Worm (Caenorhabditis elegans): ENCODE results near the gene mdt-8.
"Not testable (repeated sequence)": the region's sequence is repeated elsewhere in the genome, so short reads cannot be mapped to it uniquely, and the experiment has no call there.

The mdt-8 gene

DNA sequence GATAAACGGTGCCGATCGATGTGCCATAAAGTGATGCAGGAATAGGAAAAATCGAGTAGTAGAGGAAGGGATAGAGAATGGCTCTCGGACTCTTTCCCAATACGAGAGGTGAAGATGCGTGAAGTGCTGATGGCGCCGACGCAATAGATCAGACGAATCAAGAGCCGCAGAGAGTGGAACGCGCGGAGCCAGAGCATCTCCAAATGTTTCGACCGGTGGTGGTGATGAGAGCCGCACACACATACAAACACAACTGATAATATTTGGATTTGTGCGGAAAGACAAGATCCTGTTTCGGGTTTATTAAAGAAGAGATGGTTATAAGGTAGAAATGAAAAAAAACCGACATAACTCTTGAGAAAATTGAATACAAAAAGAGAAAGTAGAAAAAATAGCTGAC lies 30.5 kb upstream of the mdt-8 start, which contains the start of gene F54D5.15:
Gene F54D5.15 (minus strand): TSS at position 101 of the 400 bp plus-strand sequence.
- TF ChIP-seq sma-9 (GFP tag; optimal IDR thresholded peaks at IDR 0.05) (no peak), sma-9 (tag; optimal IDR thresholded peaks at IDR 0.05) (no peak), nhr-77 (tag; optimal IDR thresholded peaks at IDR 0.05) (no peak), alr-1 (tag; optimal IDR thresholded peaks at IDR 0.05) (no peak), F13H6.1 (tag; optimal IDR thresholded peaks at IDR 0.05) (no peak), mab-5 (tag; optimal IDR thresholded peaks at IDR 0.05) (no peak), sem-4 (tag; optimal IDR thresholded peaks at IDR 0.05) (no peak), lin-11 (tag; optimal IDR thresholded peaks at IDR 0.05) (no peak), nhr-129 (tag; optimal IDR thresholded peaks at IDR 0.05) (no peak), ceh-82 (tag; optimal IDR thresholded peaks at IDR 0.05) (no peak), dmd-4 (tag; optimal IDR thresholded peaks at IDR 0.05) (no peak)

DNA sequence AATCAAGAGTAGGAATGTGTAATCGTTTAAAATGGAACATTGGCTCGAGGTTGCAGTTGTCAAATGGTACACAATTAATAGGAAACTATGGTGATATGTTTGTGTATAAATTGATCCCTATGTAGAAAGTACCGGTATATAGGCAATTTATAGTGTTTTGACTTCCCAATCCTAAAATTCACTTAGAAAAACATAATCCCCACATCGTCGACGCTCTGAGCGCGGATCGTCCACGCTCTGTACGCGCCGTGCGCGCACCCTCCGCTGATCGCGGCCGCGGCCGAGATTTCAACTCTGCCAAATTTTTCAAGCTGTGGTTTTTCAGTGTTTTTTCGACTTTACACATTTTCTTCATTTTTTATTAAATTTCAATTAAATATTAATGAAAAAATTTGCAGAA lies 22.7 kb upstream of the mdt-8 start, which contains the start of gene F54D5.17:
Gene F54D5.17 (plus strand): TSS at position 301 of the 400 bp plus-strand sequence.
- no peak for TF ChIP-seq sma-3 (GFP tag; optimal IDR thresholded peaks at IDR 0.05)
- no peak for TF ChIP-seq nhr-6 (tag; optimal IDR thresholded peaks at IDR 0.05)
- TF ChIP-seq crh-2 (tag; optimal IDR thresholded peaks at IDR 0.05) = no peak
- TF ChIP-seq elt-1 (tag; optimal IDR thresholded peaks at IDR 0.05) = no peak
- no peak for TF ChIP-seq nhr-129 (tag; optimal IDR thresholded peaks at IDR 0.05)
- no peak for TF ChIP-seq nhr-25 (tag; optimal IDR thresholded peaks at IDR 0.05)
- TF ChIP-seq lsy-2 (tag; optimal IDR thresholded peaks at IDR 0.05) = no peak
- TF ChIP-seq Y55F3AM.14 (GFP tag; optimal IDR thresholded peaks at IDR 0.05) = no peak
- no peak for TF ChIP-seq unc-55 (GFP tag; optimal IDR thresholded peaks at IDR 0.05)
- no peak for TF ChIP-seq nhr-11 (tag; optimal IDR thresholded peaks at IDR 0.05)
- TF ChIP-seq unc-62 (GFP tag; optimal IDR thresholded peaks at IDR 0.05) = no peak
- no peak for TF ChIP-seq elt-3 (tag; optimal IDR thresholded peaks at IDR 0.05)

DNA sequence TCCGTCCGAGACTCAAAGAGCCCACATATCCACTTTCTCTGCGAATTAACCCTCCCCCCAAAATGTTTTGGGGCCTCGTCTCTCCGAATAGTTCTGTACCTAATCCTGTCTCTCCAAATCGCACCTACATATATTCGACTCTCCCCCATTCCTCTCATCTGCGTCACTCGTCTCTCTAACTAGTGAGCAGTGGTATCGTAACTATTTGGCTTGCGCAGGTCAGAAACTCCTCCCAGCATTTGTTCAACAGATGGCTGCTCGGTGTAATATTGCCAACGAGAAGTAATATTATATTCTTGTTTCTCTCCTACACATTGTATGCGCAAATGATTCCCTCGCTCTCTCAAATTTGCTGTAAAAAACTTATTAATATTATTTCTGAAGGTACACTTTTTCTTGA lies 22.0 kb upstream of the mdt-8 start, which contains the start of gene F54D5.24:
Gene F54D5.24 (plus strand): TSS at position 316 of the 400 bp plus-strand sequence.
- TF ChIP-seq nhr-77 (tag; optimal IDR thresholded peaks at IDR 0.05) (no peak), ceh-82 (tag; optimal IDR thresholded peaks at IDR 0.05) (no peak), egl-27 (tag; optimal IDR thresholded peaks at IDR 0.05) (no peak), mab-5 (tag; optimal IDR thresholded peaks at IDR 0.05) (no peak)

DNA sequence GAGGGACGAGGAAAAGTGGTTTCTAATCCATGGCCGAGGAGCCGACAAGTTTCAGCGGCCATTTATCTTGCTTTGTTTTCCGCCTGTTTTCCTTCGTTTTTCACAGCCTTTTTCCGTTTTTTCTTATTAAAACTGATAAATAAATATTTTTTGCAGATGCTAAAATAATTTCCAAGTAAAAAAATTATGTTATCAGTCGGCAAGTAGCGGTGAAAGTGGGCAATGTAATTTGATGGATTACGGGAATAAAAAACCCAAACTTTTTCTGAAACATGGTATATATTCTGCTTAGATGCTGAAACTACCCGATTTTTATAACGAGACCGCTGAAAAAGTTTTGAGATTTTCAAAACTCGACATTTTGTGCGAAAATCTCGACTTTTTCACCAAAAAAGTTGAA lies 18.4 kb upstream of the mdt-8 start, which contains the start of gene dhgd-1:
Gene dhgd-1 (minus strand): TSS at position 101 of the 400 bp plus-strand sequence.
- TF ChIP-seq nhr-23, ceh-16, mdl-1 (tag; optimal IDR thresholded peaks at IDR 0.05): not testable (repeated sequence)

DNA sequence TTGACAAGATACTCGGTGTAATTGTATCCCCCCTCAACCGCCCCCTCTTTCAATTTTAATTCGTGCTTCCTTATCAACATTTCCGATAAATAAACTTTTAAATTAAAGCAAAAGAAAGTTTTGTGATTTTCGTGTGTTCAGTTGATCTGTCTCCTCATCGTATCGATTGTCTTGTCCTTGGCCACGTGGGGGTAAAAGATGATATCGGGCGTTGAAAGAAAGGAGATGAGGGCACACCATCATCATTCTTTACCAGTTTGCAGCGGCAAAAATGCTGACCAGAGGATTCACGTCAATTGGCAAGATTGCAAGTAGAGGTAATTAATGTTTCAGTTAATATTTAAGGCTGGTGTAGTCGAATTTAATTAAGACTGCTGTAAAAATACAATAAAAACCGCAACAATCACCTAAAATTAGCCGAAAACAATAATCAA lies 13.7 kb upstream of the mdt-8 start, which contains the start of gene F54D5.7:
Gene F54D5.7 (plus strand): TSS at position 264 of the 434 bp plus-strand sequence.
- TF ChIP-seq C34F6.9 (tag; optimal IDR thresholded peaks at IDR 0.05) (peak; percentile 61), crh-2 (tag; optimal IDR thresholded peaks at IDR 0.05) (peak; percentile 97), R02D3.7 (tag; optimal IDR thresholded peaks at IDR 0.05) (no peak), lin-11 (tag; optimal IDR thresholded peaks at IDR 0.05) (no peak), lsy-2 (tag; optimal IDR thresholded peaks at IDR 0.05) (peak; percentile 24 to 75), ztf-11 (tag; optimal IDR thresholded peaks at IDR 0.05) (no peak), egl-27 (tag; optimal IDR thresholded peaks at IDR 0.05) (no peak), unc-55 (GFP tag; optimal IDR thresholded peaks at IDR 0.05) (no peak), lin-39 (tag; optimal IDR thresholded peaks at IDR 0.05) (no peak), lin-13 (GFP tag; optimal IDR thresholded peaks at IDR 0.05) (peak; percentile 50), sma-9 (GFP tag; optimal IDR thresholded peaks at IDR 0.05) (peak; percentile 58), sma-9 (tag; optimal IDR thresholded peaks at IDR 0.05) (no peak), ama-1 (optimal IDR thresholded peaks at IDR 0.05) (peak; percentile 99), sma-3 (GFP tag; optimal IDR thresholded peaks at IDR 0.05) (peak; percentile 43), gmeb-1 (tag; optimal IDR thresholded peaks at IDR 0.05) (peak; percentile 35), ceh-82 (tag; optimal IDR thresholded peaks at IDR 0.05) (no peak), nhr-11 (tag; optimal IDR thresholded peaks at IDR 0.05) (no peak), nhr-77 (tag; optimal IDR thresholded peaks at IDR 0.05) (no peak), blmp-1 (tag; optimal IDR thresholded peaks at IDR 0.05; ENCODE audit: insufficient read depth) (peak; percentile 34), nhr-6 (tag; optimal IDR thresholded peaks at IDR 0.05) (peak; percentile 52), nhr-129 (tag; optimal IDR thresholded peaks at IDR 0.05) (peak; percentile 83), ztf-4 (tag; optimal IDR thresholded peaks at IDR 0.05) (peak; percentile 96), dmd-4 (tag; optimal IDR thresholded peaks at IDR 0.05) (no peak), ceh-16 (tag; optimal IDR thresholded peaks at IDR 0.05) (peak; percentile 3), alr-1 (tag; optimal IDR thresholded peaks at IDR 0.05) (no peak), zag-1 (tag; optimal IDR thresholded peaks at IDR 0.05) (no peak), mdl-1 (tag; optimal IDR thresholded peaks at IDR 0.05) (peak in 1 of 2 experiments; percentile 64), nhr-23 (tag; optimal IDR thresholded peaks at IDR 0.05) (no peak), peb-1 (tag; optimal IDR thresholded peaks at IDR 0.05) (no peak), aly-2 (tag; optimal IDR thresholded peaks at IDR 0.05) (peak; percentile 37), ztf-1 (GFP tag; conservative IDR thresholded peaks at IDR 0.05) (0 out of 2 replicates have a peak, but pooled peaks have one; percentile 83), F13H6.1 (tag; optimal IDR thresholded peaks at IDR 0.05) (peak; percentile 37), nhr-12 (tag; optimal IDR thresholded peaks at IDR 0.05) (no peak), unc-62 (GFP tag; optimal IDR thresholded peaks at IDR 0.05) (peak; percentile 20), Y55F3AM.14 (GFP tag; optimal IDR thresholded peaks at IDR 0.05) (no peak), nhr-25 (tag; optimal IDR thresholded peaks at IDR 0.05) (peak; percentile 65), sem-4 (tag; optimal IDR thresholded peaks at IDR 0.05) (peak; percentile 27), snpc-4 (tag; optimal IDR thresholded peaks at IDR 0.05) (no peak)

All from whole organism, L2 larva.